Fruit fly (Drosophila melanogaster) whole organism, embryonic: ENCODE measurements around the gene Atg5.

Source experiments
- Bgb ChIP-seq: fragments of 200-800 bp; sonication (Bioruptor generic); IDR thresholded peaks from 2 replicates; pipeline ENCODE4 v1.3.6; 2022; ENCODE audit warnings: missing biosample characterization, missing genetic modification characterization; ENCODE audit not compliant: partially characterized antibody
- BtbVII ChIP-seq: fragments of 200-800 bp; sonication (Bioruptor generic); optimal IDR thresholded peaks from 3 replicates; lab custom pipeline; 2017; ENCODE audit warnings: missing biosample characterization, mild to moderate bottlenecking, missing genetic modification characterization
- CG10209 ChIP-seq: fragments of 200-800 bp; sonication (Bioruptor generic); optimal IDR thresholded peaks from 3 replicates; lab custom pipeline; 2017; ENCODE audit warnings: missing biosample characterization, mild to moderate bottlenecking, missing genetic modification characterization, missing genetic modification reagents
- CG10321 ChIP-seq: fragments of 200-800 bp; sonication (Bioruptor generic); IDR thresholded peaks from 2 replicates; pipeline ENCODE4 v1.3.6; 2022; ENCODE audit warnings: missing biosample characterization, missing genetic modification characterization
- CG11723 ChIP-seq: fragments of 200-800 bp; sonication (Bioruptor generic); optimal IDR thresholded peaks from 2 replicates; lab custom pipeline; 2017; ENCODE audit warnings: missing biosample characterization, mild to moderate bottlenecking, missing genetic modification characterization
- CG12104 ChIP-seq: fragments of 200-800 bp; sonication (Bioruptor generic); optimal IDR thresholded peaks from 3 replicates; lab custom pipeline; 2016; ENCODE audit warnings: missing biosample characterization, missing genetic modification characterization
- CG12155 ChIP-seq: fragments of 200-800 bp; sonication (Bioruptor generic); optimal IDR thresholded peaks from 3 replicates; lab custom pipeline; 2016; ENCODE audit warnings: missing biosample characterization, missing genetic modification characterization
- CG13123 ChIP-seq: fragments of 200-800 bp; sonication (Bioruptor generic); optimal IDR thresholded peaks from 2 replicates; lab custom pipeline; 2016; ENCODE audit warnings: missing biosample characterization, missing genetic modification characterization
- CG13287 ChIP-seq: fragments of 200-800 bp; sonication (Bioruptor generic); IDR thresholded peaks from 2 replicates; pipeline ENCODE4 v1.3.6; 2022; ENCODE audit warnings: missing biosample characterization, missing genetic modification characterization; ENCODE audit not compliant: partially characterized antibody
- CG13424 ChIP-seq: fragments of 200-800 bp; sonication (Bioruptor generic); optimal IDR thresholded peaks from 2 replicates; lab custom pipeline; 2019; ENCODE audit warnings: missing biosample characterization, mild to moderate bottlenecking, missing genetic modification characterization, moderate library complexity
- CG14441 ChIP-seq: fragments of 200-800 bp; sonication (Bioruptor generic); IDR thresholded peaks from 2 replicates; pipeline ENCODE4 v1.3.6; 2022; ENCODE audit warnings: missing biosample characterization, missing genetic modification characterization
- CG17829 ChIP-seq: fragments of 200-800 bp; optimal IDR thresholded peaks from 2 replicates; lab custom pipeline; 2019; ENCODE audit warnings: missing biosample characterization, mild to moderate bottlenecking, missing genetic modification characterization, moderate library complexity
- CG18476 ChIP-seq: fragments of 200-800 bp; sonication (Bioruptor generic); optimal IDR thresholded peaks from 2 replicates; lab custom pipeline; 2016; ENCODE audit warnings: missing biosample characterization, mild to moderate bottlenecking, missing genetic modification characterization
- CG18599 ChIP-seq: fragments of 200-800 bp; sonication (Bioruptor generic); optimal IDR thresholded peaks from 3 replicates; lab custom pipeline; 2017; ENCODE audit warnings: missing biosample characterization, missing genetic modification characterization, mild to moderate bottlenecking, moderate library complexity, missing genetic modification reagents
- CG2875 ChIP-seq: fragments of 200-800 bp; sonication (Bioruptor generic); optimal IDR thresholded peaks from 2 replicates; lab custom pipeline; 2017; ENCODE audit warnings: missing biosample characterization, mild to moderate bottlenecking, missing genetic modification characterization, missing genetic modification reagents
- CG2889 ChIP-seq: fragments of 200-800 bp; sonication (Bioruptor generic); IDR thresholded peaks from 3 replicates; pipeline ENCODE4 v1.3.6; 2022; ENCODE audit warnings: missing biosample characterization, missing genetic modification characterization
- CG31388 ChIP-seq: fragments of 200-800 bp; sonication (Bioruptor generic); optimal IDR thresholded peaks from 2 replicates; lab custom pipeline; 2016; ENCODE audit warnings: missing biosample characterization, missing genetic modification characterization
- CG3281 ChIP-seq: fragments of 200-800 bp; sonication (Bioruptor generic); optimal IDR thresholded peaks from 3 replicates; lab custom pipeline; 2017; ENCODE audit warnings: missing biosample characterization, mild to moderate bottlenecking, missing genetic modification characterization
- CG3407 ChIP-seq: fragments of 200-800 bp; sonication (Bioruptor generic); optimal IDR thresholded peaks from 2 replicates; lab custom pipeline; 2018; ENCODE audit warnings: missing biosample characterization, mild to moderate bottlenecking, missing genetic modification characterization
- CG34422 ChIP-seq: fragments of 200-800 bp; sonication (Bioruptor generic); IDR thresholded peaks from 3 replicates; pipeline ENCODE4 v1.3.6; 2022; ENCODE audit warnings: missing biosample characterization, missing genetic modification characterization
- CG4282 ChIP-seq: fragments of 200-800 bp; sonication (Bioruptor generic); optimal IDR thresholded peaks from 2 replicates; lab custom pipeline; 2016; ENCODE audit warnings: missing biosample characterization, missing genetic modification characterization
- CG6813 ChIP-seq: fragments of 200-800 bp; sonication (Bioruptor generic); optimal IDR thresholded peaks from 2 replicates; lab custom pipeline; 2017; ENCODE audit warnings: missing biosample characterization, missing genetic modification characterization, mild to moderate bottlenecking, moderate library complexity, missing genetic modification reagents
- CG7928 ChIP-seq: fragments of 200-800 bp; sonication (Bioruptor generic); optimal IDR thresholded peaks from 2 replicates; lab custom pipeline; 2017; ENCODE audit warnings: missing biosample characterization, mild to moderate bottlenecking, missing genetic modification characterization
- CG7963 ChIP-seq: fragments of 200-800 bp; sonication (Bioruptor generic); IDR thresholded peaks from 3 replicates; pipeline ENCODE4 v1.3.6; 2022; ENCODE audit warnings: missing biosample characterization, missing genetic modification characterization; ENCODE audit not compliant: partially characterized antibody
- CG9215 ChIP-seq: fragments of 200-800 bp; sonication (Bioruptor generic); IDR thresholded peaks from 2 replicates; pipeline ENCODE4 v1.3.6; 2022; ENCODE audit warnings: missing biosample characterization, missing genetic modification characterization
- Dip3 ChIP-seq: fragments of 200-800 bp; sonication (Bioruptor generic); optimal IDR thresholded peaks from 3 replicates; lab custom pipeline; 2016; ENCODE audit warnings: missing biosample characterization, missing genetic modification characterization
- Doc2 ChIP-seq: fragments of 200-800 bp; sonication (Bioruptor generic); IDR thresholded peaks from 2 replicates; pipeline ENCODE4 v1.3.6; 2022; ENCODE audit warnings: missing biosample characterization, missing genetic modification characterization
- Fer2 ChIP-seq: fragments of 200-800 bp; sonication (Bioruptor generic); optimal IDR thresholded peaks from 2 replicates; lab custom pipeline; 2018; ENCODE audit warnings: missing biosample characterization, mild to moderate bottlenecking, missing genetic modification characterization, moderate library complexity
- Gug ChIP-seq: fragments of 200-800 bp; sonication (Bioruptor generic); IDR thresholded peaks from 4 replicates; pipeline ENCODE4 v1.3.6; 2022; ENCODE audit warnings: missing biosample characterization, missing genetic modification characterization
- HHEX ChIP-seq: fragments of 200-800 bp; sonication (Bioruptor generic); optimal IDR thresholded peaks from 3 replicates; lab custom pipeline; 2017; ENCODE audit warnings: missing biosample characterization, mild to moderate bottlenecking, missing genetic modification characterization, missing genetic modification reagents
- Hr39 ChIP-seq: fragments of >200 bp; optimal IDR thresholded peaks from 2 replicates; lab custom pipeline; 2017
- Hr78 ChIP-seq, 2 experiments: fragments of 200-800 bp in 1 of 2; fragments of >200 bp in 1 of 2; sonication (Bioruptor generic) in 1 of 2; optimal IDR thresholded peaks; 2 replicates each; lab custom pipeline; 2017 to 2019; ENCODE audit warnings: missing biosample characterization in 2 of 2, missing genetic modification characterization in 2 of 2, mild to moderate bottlenecking in 1 of 2, moderate library complexity in 1 of 2
- Lim3 ChIP-seq: fragments of 200-800 bp; sonication (Bioruptor generic); IDR thresholded peaks from 2 replicates; pipeline ENCODE4 v1.3.6; 2022; ENCODE audit warnings: missing biosample characterization, missing genetic modification characterization
- Ptx1 ChIP-seq: fragments of 200-800 bp; sonication (Bioruptor generic); IDR thresholded peaks from 2 replicates; pipeline ENCODE4 v1.3.6; 2022; ENCODE audit warnings: missing biosample characterization, missing genetic modification characterization
- Sox100B ChIP-seq: fragments of 200-800 bp; sonication (Bioruptor generic); optimal IDR thresholded peaks from 3 replicates; lab custom pipeline; 2018; ENCODE audit warnings: missing biosample characterization, mild to moderate bottlenecking, missing genetic modification characterization
- Usf ChIP-seq: fragments of 200-800 bp; sonication (Bioruptor generic); optimal IDR thresholded peaks from 2 replicates; lab custom pipeline; 2017; ENCODE audit warnings: missing genotype, missing biosample characterization, missing genetic modification characterization
- YL-1 ChIP-seq: fragments of 200-800 bp; sonication (Bioruptor generic); optimal IDR thresholded peaks from 3 replicates; lab custom pipeline; 2017; ENCODE audit warnings: missing biosample characterization, mild to moderate bottlenecking, missing genetic modification characterization
- ac ChIP-seq: fragments of 200-800 bp; sonication (Bioruptor generic); optimal IDR thresholded peaks from 3 replicates; lab custom pipeline; 2017; ENCODE audit warnings: missing biosample characterization, mild to moderate bottlenecking, missing genetic modification characterization
- eyg ChIP-seq: fragments of 200-800 bp; sonication (Bioruptor generic); optimal IDR thresholded peaks from 3 replicates; lab custom pipeline; 2016; ENCODE audit warnings: missing biosample characterization, missing genetic modification characterization
- jing ChIP-seq: fragments of 200-800 bp; sonication (Bioruptor generic); optimal IDR thresholded peaks from 2 replicates; lab custom pipeline; 2018; ENCODE audit warnings: missing biosample characterization, mild to moderate bottlenecking, missing genetic modification characterization
- klu ChIP-seq: fragments of 200-800 bp; sonication (Bioruptor generic); IDR thresholded peaks from 2 replicates; pipeline ENCODE4 v1.3.6; 2022; ENCODE audit warnings: missing biosample characterization, missing genetic modification characterization
- org-1 ChIP-seq: fragments of 200-800 bp; sonication (Bioruptor generic); optimal IDR thresholded peaks from 2 replicates; lab custom pipeline; 2017; ENCODE audit warnings: missing biosample characterization, missing genetic modification characterization
- pan ChIP-seq, 4 experiments: fragments of >200 bp in 3 of 4; fragments of 200-800 bp in 1 of 4; sonication (Bioruptor generic) in 1 of 4; optimal IDR thresholded peaks in 3 of 4; IDR thresholded peaks in 1 of 4; 2 replicates each; pipeline versions ENCODE4 v1.3.6 to Lab custom; 2017 to 2022; ENCODE audit warnings: missing biosample characterization in 2 of 4, missing genetic modification characterization in 2 of 4, mixed read lengths in 1 of 4
- pho ChIP-seq: fragments of 200-800 bp; sonication (Bioruptor generic); optimal IDR thresholded peaks from 2 replicates; lab custom pipeline; 2016; ENCODE audit warnings: missing biosample characterization, missing genetic modification characterization
- repo ChIP-seq: fragments of 200-800 bp; sonication (Bioruptor generic); optimal IDR thresholded peaks from 2 replicates; lab custom pipeline; 2016; ENCODE audit warnings: missing biosample characterization, missing genetic modification characterization
- sima ChIP-seq: fragments of 200-800 bp; sonication (Bioruptor generic); optimal IDR thresholded peaks from 2 replicates; lab custom pipeline; 2016; ENCODE audit warnings: missing biosample characterization, missing genetic modification characterization
- sqz ChIP-seq: fragments of 200-800 bp; sonication (Bioruptor generic); optimal IDR thresholded peaks from 3 replicates; lab custom pipeline; 2018; ENCODE audit warnings: missing biosample characterization, mild to moderate bottlenecking, missing genetic modification characterization
- tx ChIP-seq: fragments of 200-800 bp; sonication (Bioruptor generic); optimal IDR thresholded peaks from 2 replicates; lab custom pipeline; 2016; ENCODE audit warnings: missing biosample characterization, missing genetic modification characterization
- usp ChIP-seq: fragments of >200 bp; optimal IDR thresholded peaks from 2 replicates; lab custom pipeline; 2017; ENCODE audit warnings: missing biosample characterization, missing genetic modification characterization

Atg5 gene

DNA sequence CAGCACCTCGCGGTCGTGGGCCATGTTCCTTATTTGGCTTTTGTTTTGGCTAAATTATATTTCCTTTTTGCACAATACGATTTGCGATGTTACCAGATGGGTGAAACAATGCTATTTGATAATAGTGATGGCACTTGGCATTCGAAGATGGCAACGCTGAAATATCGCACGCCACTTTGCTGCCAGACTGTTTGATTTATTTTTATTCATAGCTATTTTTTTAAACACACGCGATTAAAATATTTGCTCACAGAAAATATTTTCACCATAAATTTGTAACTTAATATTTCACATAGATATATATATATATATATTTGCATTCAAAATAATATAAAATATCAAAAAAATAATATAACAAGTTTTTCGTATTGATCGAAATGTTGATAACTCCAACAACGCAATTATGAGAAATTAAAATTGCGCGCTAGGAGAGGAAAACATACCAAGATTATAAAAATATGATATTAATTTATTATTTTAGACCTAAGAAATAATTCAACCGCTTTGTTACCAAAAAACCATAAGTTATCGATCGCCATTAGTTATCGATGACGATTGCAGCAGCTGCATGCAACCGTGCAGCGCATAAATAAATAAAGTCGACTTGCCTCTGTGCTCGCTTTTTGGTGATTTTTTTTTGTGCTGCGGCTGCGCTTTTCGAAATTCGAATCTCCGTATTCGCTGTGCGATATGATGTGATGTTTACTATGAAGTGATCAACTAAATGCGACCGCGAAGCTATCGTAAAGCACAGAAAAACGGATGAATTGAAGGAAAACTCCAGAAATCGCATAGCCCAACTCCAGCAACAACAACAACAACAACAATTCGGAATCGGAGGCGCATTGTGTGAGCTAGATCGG is at the start of gene Atg5, which contains the start of gene Dok:
TSS of gene Atg5 (minus strand) at position 122 of the 863 bp plus-strand sequence.
TSS of gene Dok (plus strand) at position 566 of the 863 bp plus-strand sequence.
- TF ChIP-seq CG12155 (GFP tag; lab: Kevin White, UChicago) (no peak), usp (GFP tag; lab: Kevin White, UChicago) (no peak), CG2875 (GFP tag; lab: Kevin White, UChicago) (no peak), Doc2 (GFP tag; lab: Robert Waterston, UW) (no peak), YL-1 (GFP tag; lab: Kevin White, UChicago) (no peak), Dip3 (GFP tag; lab: Kevin White, UChicago) (no peak), BtbVII (no peak), Hr78 (GFP tag; optimal IDR thresholded peaks at IDR 0.05; lab: Kevin White, UChicago) (no peak), repo (GFP tag; lab: Kevin White, UChicago) (no peak), Sox100B (no peak), org-1 (no peak), pho (no peak), Usf (no peak), CG10209 (GFP tag; lab: Kevin White, UChicago) (peak; percentile 18), CG7928 (GFP tag; lab: Kevin White, UChicago) (no peak), CG6813 (GFP tag; lab: Kevin White, UChicago) (no peak), CG2889 (no peak), Ptx1 (GFP tag; lab: Robert Waterston, UW) (peak; percentile 52), sqz (GFP tag; lab: Kevin White, UChicago) (peak; percentile 24), CG3407 (GFP tag; lab: Kevin White, UChicago) (no peak), CG14441 (GFP tag; lab: Robert Waterston, UW) (no peak), Fer2 (tag; lab: Kevin White, UChicago) (no peak), CG13287 (GFP tag; lab: Robert Waterston, UW) (peak; percentile 68), CG18476 (no peak), CG3281 (no peak), Gug (peak; percentile 45; the same call in 2 of the 4 replicates), CG7963 (peak; percentile 42; the same call in 2 of the 3 replicates), CG31388 (no peak), HHEX (GFP tag; lab: Kevin White, UChicago) (no peak), CG4282 (GFP tag; lab: Kevin White, UChicago) (no peak), ac (GFP tag; lab: Kevin White, UChicago) (no peak), eyg (no peak), Lim3 (GFP tag; lab: Robert Waterston, UW) (no peak), pan (optimal IDR thresholded peaks at IDR 0.05; lab: Kevin White, UChicago) (no peak), pan (GFP tag; optimal IDR thresholded peaks at IDR 0.05 in 1 of 2, IDR thresholded peaks at IDR 0.05 in 1 of 2) (no peak), CG18599 (GFP tag; lab: Kevin White, UChicago) (no peak), sima (GFP tag; lab: Kevin White, UChicago) (no peak), Bgb (GFP tag; lab: Robert Waterston, UW) (peak; percentile 67), CG13123 (GFP tag; lab: Kevin White, UChicago) (no peak), tx (GFP tag; lab: Kevin White, UChicago) (peak; percentile 2), CG10321 (GFP tag; lab: Robert Waterston, UW) (no peak), CG11723 (GFP tag; lab: Kevin White, UChicago) (no peak), klu (GFP tag; lab: Robert Waterston, UW) (no peak), CG13424 (tag; lab: Kevin White, UChicago) (peak; percentile 44), Hr39 (no peak), jing (no peak), CG34422 (no peak), CG17829 (peak; percentile 53), CG9215 (GFP tag; lab: Robert Waterston, UW) (no peak; the same call in 1 of the 2 replicates), CG12104 (GFP tag; lab: Kevin White, UChicago) (no peak)
